Worm (Caenorhabditis elegans) whole organism, L1 larva: ENCODE data around the gene C42D4.13.
A peak's percentile ranks its signal among the peaks of the same experiment; 100 is the strongest.

Source experiments
- C04F5.9 ChIP-seq: sonication (generic microtip); optimal IDR thresholded peaks from 2 replicates; lab custom pipeline; 2016; ENCODE audit warnings: missing genetic modification characterization, missing compliant biosample characterization
- C34B4.2 ChIP-seq: sonication (generic microtip); optimal IDR thresholded peaks from 2 replicates; lab custom pipeline; 2017; ENCODE audit warnings: mild to moderate bottlenecking, missing genetic modification characterization, missing compliant biosample characterization
- alr-1 ChIP-seq: fragments of 200-800 bp; sonication (Bioruptor generic); optimal IDR thresholded peaks from 2 replicates; lab custom pipeline; 2018; ENCODE audit warnings: borderline replicate concordance, mild to moderate bottlenecking, missing genetic modification characterization, missing compliant biosample characterization
- aly-2 ChIP-seq: fragments of 150-350 bp; optimal IDR thresholded peaks from 2 replicates; lab custom pipeline; 2014; ENCODE audit warnings: missing biosample characterization, missing genetic modification characterization
- ama-1 ChIP-seq: fragments of 150-350 bp; optimal IDR thresholded peaks from 2 replicates; lab custom pipeline; 2014
- blmp-1 ChIP-seq: fragments of 150-350 bp; optimal IDR thresholded peaks from 2 replicates; lab custom pipeline; 2014; ENCODE audit warnings: missing biosample characterization, missing genetic modification characterization
- ceh-8 ChIP-seq: fragments of 200-800 bp; sonication (Bioruptor generic); optimal IDR thresholded peaks from 2 replicates; lab custom pipeline; 2018; ENCODE audit warnings: mild to moderate bottlenecking, missing genetic modification characterization, moderate library complexity, missing compliant biosample characterization
- ceh-82 ChIP-seq, 3 experiments: fragments of 150-350 bp in 1 of 3; sonication (generic microtip) in 2 of 3; optimal IDR thresholded peaks; 2 replicates each; lab custom pipeline; 2014 to 2017; ENCODE audit warnings: missing biosample characterization in 3 of 3, missing genetic modification characterization in 3 of 3
- dpl-1 ChIP-seq, 3 experiments: fragments of 150-350 bp in 2 of 3; sonication (generic microtip) in 1 of 3; optimal IDR thresholded peaks; 2 replicates each; lab custom pipeline; 2014 to 2017; ENCODE audit warnings: missing biosample characterization in 3 of 3, missing genetic modification characterization in 3 of 3, missing genetic modification reagents in 3 of 3
- dsc-1 ChIP-seq: sonication (generic microtip); optimal IDR thresholded peaks from 2 replicates; lab custom pipeline; 2016; ENCODE audit warnings: mild to moderate bottlenecking, missing genetic modification characterization, missing compliant biosample characterization
- egl-13 ChIP-seq: sonication (generic microtip); optimal IDR thresholded peaks from 2 replicates; lab custom pipeline; 2016; ENCODE audit warnings: missing genotype, missing genetic modification reagents, missing genetic modification characterization, missing compliant biosample characterization
- egl-27 ChIP-seq, 2 experiments: fragments of 150-350 bp in 1 of 2; sonication (generic microtip); optimal IDR thresholded peaks; 3 replicates each; lab custom pipeline; 2017 to 2018; ENCODE audit warnings: missing biosample characterization in 2 of 2, missing genetic modification characterization in 2 of 2, missing genetic modification reagents in 2 of 2
- elt-2 ChIP-seq: sonication (generic microtip); optimal IDR thresholded peaks from 2 replicates; lab custom pipeline; 2016; ENCODE audit warnings: missing genetic modification characterization, mild to moderate bottlenecking, inconsistent platforms, missing compliant biosample characterization, missing genetic modification reagents
- elt-3 ChIP-seq, 6 experiments: fragments of 150-350 bp in 1 of 6; sonication (generic microtip); optimal IDR thresholded peaks; 2 replicates each; lab custom pipeline; 2017 to 2018; ENCODE audit warnings: missing biosample characterization in 6 of 6, missing genetic modification characterization in 6 of 6, inconsistent platforms in 1 of 6
- fkh-10 ChIP-seq: sonication (generic microtip); optimal IDR thresholded peaks from 2 replicates; lab custom pipeline; 2017; ENCODE audit warnings: missing biosample characterization, missing genetic modification reagents, missing genetic modification characterization
- fkh-8 ChIP-seq: sonication (generic microtip); optimal IDR thresholded peaks from 2 replicates; lab custom pipeline; 2016; ENCODE audit warnings: mild to moderate bottlenecking, missing genetic modification characterization, missing compliant biosample characterization
- hlh-17 ChIP-seq: fragments of 200-800 bp; sonication (Bioruptor generic); optimal IDR thresholded peaks from 2 replicates; lab custom pipeline; 2018; ENCODE audit warnings: missing genetic modification characterization, mild to moderate bottlenecking, missing compliant biosample characterization, moderate library complexity, borderline replicate concordance
- lin-13 ChIP-seq: fragments of 150-350 bp; optimal IDR thresholded peaks from 2 replicates; lab custom pipeline; 2014; ENCODE audit warnings: missing biosample characterization, missing genetic modification reagents, missing genetic modification characterization
- lin-15B ChIP-seq: fragments of 150-350 bp; sonication (generic microtip); optimal IDR thresholded peaks from 3 replicates; lab custom pipeline; 2014; ENCODE audit warnings: missing biosample characterization, missing genetic modification characterization
- lin-35 ChIP-seq, 2 experiments: fragments of 150-350 bp; optimal IDR thresholded peaks; 2 replicates each; lab custom pipeline; 2014; ENCODE audit warnings: missing biosample characterization in 2 of 2, missing genetic modification characterization in 2 of 2, missing genetic modification reagents in 2 of 2
- lin-39 ChIP-seq: fragments of 150-350 bp; optimal IDR thresholded peaks from 2 replicates; lab custom pipeline; 2014; ENCODE audit warnings: missing biosample characterization, missing genetic modification reagents, missing genetic modification characterization
- lsy-2 ChIP-seq, 2 experiments: fragments of 150-350 bp; optimal IDR thresholded peaks; 2 replicates each; lab custom pipeline; 2014; ENCODE audit warnings: missing biosample characterization in 2 of 2, missing genetic modification characterization in 2 of 2
- mab-9 ChIP-seq: fragments of 200-800 bp; sonication (Bioruptor generic); IDR thresholded peaks from 2 replicates; pipeline ENCODE4 v1.3.6; 2022; ENCODE audit warnings: missing genetic modification reagents, missing genetic modification characterization, missing compliant biosample characterization
- mdl-1 ChIP-seq, 2 experiments: fragments of 150-350 bp; optimal IDR thresholded peaks; 2 replicates each; lab custom pipeline; 2014 to 2017; ENCODE audit warnings: missing biosample characterization in 2 of 2, missing genetic modification characterization in 2 of 2, inconsistent platforms in 1 of 2
- mep-1 ChIP-seq: fragments of 150-350 bp; optimal IDR thresholded peaks from 2 replicates; lab custom pipeline; 2014; ENCODE audit warnings: missing biosample characterization, missing genetic modification characterization
- nhr-12 ChIP-seq: sonication (generic microtip); optimal IDR thresholded peaks from 2 replicates; lab custom pipeline; 2017; ENCODE audit warnings: missing biosample characterization, missing genetic modification characterization
- nhr-19 ChIP-seq: fragments of 200-800 bp; sonication (Bioruptor generic); conservative IDR thresholded peaks from 2 replicates; pipeline ENCODE4 v1.3.6; 2022; ENCODE audit warnings: missing genetic modification characterization, missing compliant biosample characterization
- nhr-20 ChIP-seq: sonication (generic microtip); optimal IDR thresholded peaks from 2 replicates; lab custom pipeline; 2016; ENCODE audit warnings: mild to moderate bottlenecking, missing genetic modification characterization, missing compliant biosample characterization
- nhr-47 ChIP-seq: sonication (generic microtip); optimal IDR thresholded peaks from 2 replicates; lab custom pipeline; 2016; ENCODE audit warnings: mild to moderate bottlenecking, missing genetic modification characterization, moderate library complexity, missing compliant biosample characterization
- nhr-71 ChIP-seq: sonication (generic microtip); optimal IDR thresholded peaks from 2 replicates; lab custom pipeline; 2016; ENCODE audit warnings: mild to moderate bottlenecking, missing genetic modification characterization, moderate library complexity, missing compliant biosample characterization
- nhr-76 ChIP-seq: sonication (generic microtip); optimal IDR thresholded peaks from 2 replicates; lab custom pipeline; 2017; ENCODE audit warnings: missing biosample characterization, missing genetic modification characterization
- nhr-77 ChIP-seq: fragments of 150-350 bp; optimal IDR thresholded peaks from 2 replicates; lab custom pipeline; 2014; ENCODE audit warnings: missing biosample characterization, missing genetic modification characterization
- nhr-84 ChIP-seq: sonication (generic microtip); optimal IDR thresholded peaks from 2 replicates; lab custom pipeline; 2017; ENCODE audit warnings: missing biosample characterization, missing genetic modification characterization
- nhr-85 ChIP-seq: sonication (generic microtip); peaks from one replicate; lab custom pipeline; 2016; ENCODE audit warnings: missing genetic modification characterization, inconsistent platforms, missing compliant biosample characterization
- pag-3 ChIP-seq: sonication (generic microtip); optimal IDR thresholded peaks from 2 replicates; lab custom pipeline; 2017; ENCODE audit warnings: missing genetic modification characterization, mild to moderate bottlenecking, missing compliant biosample characterization, antibody characterized with exemption, borderline replicate concordance; ENCODE audit not compliant: insufficient read depth
- rnt-1 ChIP-seq: sonication (generic microtip); optimal IDR thresholded peaks from 2 replicates; lab custom pipeline; 2016; ENCODE audit warnings: mild to moderate bottlenecking, missing genetic modification characterization, moderate library complexity, missing compliant biosample characterization
- swsn-7 ChIP-seq: sonication (generic microtip); optimal IDR thresholded peaks from 2 replicates; lab custom pipeline; 2016; ENCODE audit warnings: missing genetic modification characterization, missing compliant biosample characterization
- unc-130 ChIP-seq: fragments of 150-350 bp; optimal IDR thresholded peaks from 2 replicates; lab custom pipeline; 2017; ENCODE audit warnings: missing biosample characterization, missing genetic modification characterization, inconsistent platforms
- unc-30 ChIP-seq: sonication (generic microtip); optimal IDR thresholded peaks from 2 replicates; lab custom pipeline; 2017; ENCODE audit warnings: missing biosample characterization, missing genetic modification characterization
- unc-86 ChIP-seq: sonication (generic microtip); optimal IDR thresholded peaks from 2 replicates; lab custom pipeline; 2016; ENCODE audit warnings: missing genetic modification characterization, missing compliant biosample characterization
- unc-98 ChIP-seq: fragments of 200-800 bp; sonication (Bioruptor generic); IDR thresholded peaks from 2 replicates; pipeline ENCODE4 v1.3.6; 2022; ENCODE audit warnings: missing genetic modification characterization, missing compliant biosample characterization
- xbp-1 ChIP-seq: sonication (generic microtip); optimal IDR thresholded peaks from 2 replicates; lab custom pipeline; 2016; ENCODE audit warnings: missing genetic modification characterization, missing compliant biosample characterization
- zip-4 ChIP-seq: fragments of 200-800 bp; sonication (Bioruptor generic); optimal IDR thresholded peaks from 2 replicates; lab custom pipeline; 2018; ENCODE audit warnings: mild to moderate bottlenecking, missing genetic modification characterization, moderate library complexity, missing compliant biosample characterization
- ztf-11 ChIP-seq, 2 experiments: sonication (generic microtip); optimal IDR thresholded peaks; 2 replicates each; lab custom pipeline; 2016 to 2017; ENCODE audit warnings: missing genetic modification characterization in 2 of 2, missing biosample characterization in 1 of 2, missing compliant biosample characterization in 1 of 2
- ztf-4 ChIP-seq: fragments of 150-350 bp; optimal IDR thresholded peaks from 2 replicates; lab custom pipeline; 2014; ENCODE audit warnings: missing biosample characterization, missing genetic modification characterization

C42D4.13 gene

ce11 chrIV:7188030-7188429, at the start of gene C42D4.13:
Gene C42D4.13, minus strand, starts transcription at chrIV:7188130.
- TF ChIP-seq zip-4 (GFP tag; lab: Kevin White, UChicago) (no peak), ztf-4 (no peak), unc-30 (tag; lab: Kevin White, UChicago) (no peak), mab-9 (GFP tag; lab: Robert Waterston, UW) (no peak), nhr-12 (tag; lab: Kevin White, UChicago) (no peak), rnt-1 (tag; lab: Kevin White, UChicago) (no peak), ceh-82 (tag; optimal IDR thresholded peaks at IDR 0.05; lab: Kevin White, UChicago) (no peak), egl-13 (tag; lab: Kevin White, UChicago) (no peak), lin-15B (no peak), C04F5.9 (tag; lab: Kevin White, UChicago) (no peak)

ce11 chrIV:7236248-7236772, 48.4 kb upstream of the C42D4.13 start:
- TF ChIP-seq nhr-84 (tag; lab: Kevin White, UChicago) (no peak), lin-13 (GFP tag; lab: Kevin White, UChicago) (no peak), unc-130 (tag; lab: Kevin White, UChicago) (no peak), nhr-76 (tag; lab: Kevin White, UChicago) (no peak), lsy-2 (tag; optimal IDR thresholded peaks at IDR 0.05; lab: Kevin White, UChicago) (peak in 1 of 2 experiments; percentile 23), unc-98 (GFP tag; lab: Robert Waterston, UW) (no peak), alr-1 (tag; lab: Kevin White, UChicago) (no peak), blmp-1 (peak; percentile 66)

- TF ChIP-seq pag-3: no peak
- peak; percentile 0 for TF ChIP-seq unc-130 (tag; lab: Kevin White, UChicago)
- no peak for TF ChIP-seq C34B4.2
- peak; percentile 75 for TF ChIP-seq fkh-8 (tag; lab: Kevin White, UChicago)
- peak in 2 of 3 experiments; percentile 35 to 68 for TF ChIP-seq ceh-82 (tag; optimal IDR thresholded peaks at IDR 0.05; lab: Kevin White, UChicago)
- peak; percentile 15 to 37 (median 18) for TF ChIP-seq dpl-1 (GFP tag; optimal IDR thresholded peaks at IDR 0.05; lab: Kevin White, UChicago)
- peak in 1 of 2 experiments; percentile 47 for TF ChIP-seq mdl-1 (tag; optimal IDR thresholded peaks at IDR 0.05; lab: Kevin White, UChicago)
- TF ChIP-seq nhr-76 (tag; lab: Kevin White, UChicago): no peak
- TF ChIP-seq nhr-19 (GFP tag; lab: Robert Waterston, UW): peak; percentile 51
- TF ChIP-seq rnt-1 (tag; lab: Kevin White, UChicago): peak; percentile 76
- TF ChIP-seq elt-2: peak; percentile 85
- 0 out of 2 replicates have a peak, but pooled peaks have one; percentile 50 for TF ChIP-seq mab-9 (GFP tag; lab: Robert Waterston, UW)
- no peak for TF ChIP-seq nhr-84 (tag; lab: Kevin White, UChicago)
- peak; percentile 55 for TF ChIP-seq mep-1 (tag; lab: Kevin White, UChicago)
- peak; percentile 35 to 36 for TF ChIP-seq lin-35 (GFP tag; optimal IDR thresholded peaks at IDR 0.05; lab: Kevin White, UChicago)
- peak; percentile 71 for TF ChIP-seq nhr-20 (tag; lab: Kevin White, UChicago)
- no peak for TF ChIP-seq ama-1 (lab: Kevin White, UChicago)
- TF ChIP-seq lsy-2 (tag; optimal IDR thresholded peaks at IDR 0.05; lab: Kevin White, UChicago): peak; percentile 47 to 65
- peak in 2 of 6 experiments; percentile 67 to 79 for TF ChIP-seq elt-3 (tag; optimal IDR thresholded peaks at IDR 0.05; lab: Kevin White, UChicago)
- TF ChIP-seq nhr-47 (tag; lab: Kevin White, UChicago): peak; percentile 57
- TF ChIP-seq alr-1 (tag; lab: Kevin White, UChicago): no peak
- peak; percentile 55 for TF ChIP-seq nhr-77 (tag; lab: Kevin White, UChicago)
- TF ChIP-seq hlh-17 (GFP tag; lab: Kevin White, UChicago): no peak
- TF ChIP-seq nhr-85 (tag; lab: Kevin White, UChicago): peak; percentile 73
- TF ChIP-seq aly-2: peak; percentile 0
- TF ChIP-seq blmp-1: peak; percentile 56
- peak; percentile 46 for TF ChIP-seq swsn-7 (tag; lab: Kevin White, UChicago)
- peak; percentile 48 for TF ChIP-seq egl-13 (tag; lab: Kevin White, UChicago)
- TF ChIP-seq xbp-1 (tag; lab: Kevin White, UChicago): peak; percentile 17
- TF ChIP-seq lin-39 (tag; lab: Kevin White, UChicago): no peak
- TF ChIP-seq egl-27 (tag; optimal IDR thresholded peaks at IDR 0.05; lab: Kevin White, UChicago): peak in 1 of 2 experiments; percentile 15
- TF ChIP-seq dsc-1 (tag; lab: Kevin White, UChicago): peak; percentile 53
- TF ChIP-seq unc-86 (tag; lab: Kevin White, UChicago): peak; percentile 7
- no peak for TF ChIP-seq fkh-10 (GFP tag; lab: Kevin White, UChicago)
- peak; percentile 81 for TF ChIP-seq nhr-71
- no peak for TF ChIP-seq ceh-8 (GFP tag; lab: Kevin White, UChicago)
- no peak for TF ChIP-seq ztf-11 (tag; optimal IDR thresholded peaks at IDR 0.05; lab: Kevin White, UChicago)
These were observed 47.5 kb upstream of the C42D4.13 start for ce11 chrIV:7235382-7235917.
